Fruit fly (Drosophila melanogaster) whole organism, pupa: ENCODE measurements around the gene Ctr1A.

Source experiments
- CG12605 ChIP-seq: fragments of 200-800 bp; sonication (Bioruptor generic); IDR thresholded peaks from 2 replicates; pipeline ENCODE4 v1.3.6; 2022; ENCODE audit warnings: missing biosample characterization, missing genetic modification characterization
- CG15710 ChIP-seq: fragments of 200-800 bp; sonication (Bioruptor generic); optimal IDR thresholded peaks from 2 replicates; lab custom pipeline; 2018; ENCODE audit warnings: missing biosample characterization, mild to moderate bottlenecking, missing genetic modification characterization, moderate library complexity
- CG32121 ChIP-seq: fragments of 200-800 bp; sonication (Bioruptor generic); IDR thresholded peaks from 2 replicates; pipeline ENCODE4 v1.3.6; 2022; ENCODE audit warnings: missing biosample characterization, missing genetic modification characterization
- CG8301 ChIP-seq: fragments of 200-800 bp; sonication (Bioruptor generic); optimal IDR thresholded peaks from 2 replicates; lab custom pipeline; 2018; ENCODE audit warnings: missing biosample characterization, mild to moderate bottlenecking, missing genetic modification characterization
- EcR ChIP-seq: fragments of 200-800 bp; sonication (Bioruptor generic); optimal IDR thresholded peaks from 3 replicates; lab custom pipeline; 2019; ENCODE audit warnings: missing biosample characterization, missing genetic modification characterization, mild to moderate bottlenecking, moderate library complexity, missing genetic modification reagents
- Pif1A ChIP-seq: fragments of 200-800 bp; sonication (Bioruptor generic); optimal IDR thresholded peaks from 3 replicates; lab custom pipeline; 2016; ENCODE audit warnings: missing biosample characterization, missing genetic modification characterization
- Pif1B ChIP-seq: fragments of 200-800 bp; sonication (Bioruptor generic); optimal IDR thresholded peaks from 3 replicates; lab custom pipeline; 2016; ENCODE audit warnings: missing biosample characterization, missing genetic modification characterization
- fd96Ca ChIP-seq: fragments of 200-800 bp; sonication (Bioruptor generic); IDR thresholded peaks from 3 replicates; pipeline ENCODE4 v1.3.6; 2022; ENCODE audit warnings: missing biosample characterization, missing genetic modification characterization
- rn ChIP-seq: fragments of 200-800 bp; sonication (Bioruptor generic); IDR thresholded peaks from 2 replicates; pipeline ENCODE4 v1.3.6; 2022; ENCODE audit warnings: missing biosample characterization, missing genetic modification characterization

DNA sequence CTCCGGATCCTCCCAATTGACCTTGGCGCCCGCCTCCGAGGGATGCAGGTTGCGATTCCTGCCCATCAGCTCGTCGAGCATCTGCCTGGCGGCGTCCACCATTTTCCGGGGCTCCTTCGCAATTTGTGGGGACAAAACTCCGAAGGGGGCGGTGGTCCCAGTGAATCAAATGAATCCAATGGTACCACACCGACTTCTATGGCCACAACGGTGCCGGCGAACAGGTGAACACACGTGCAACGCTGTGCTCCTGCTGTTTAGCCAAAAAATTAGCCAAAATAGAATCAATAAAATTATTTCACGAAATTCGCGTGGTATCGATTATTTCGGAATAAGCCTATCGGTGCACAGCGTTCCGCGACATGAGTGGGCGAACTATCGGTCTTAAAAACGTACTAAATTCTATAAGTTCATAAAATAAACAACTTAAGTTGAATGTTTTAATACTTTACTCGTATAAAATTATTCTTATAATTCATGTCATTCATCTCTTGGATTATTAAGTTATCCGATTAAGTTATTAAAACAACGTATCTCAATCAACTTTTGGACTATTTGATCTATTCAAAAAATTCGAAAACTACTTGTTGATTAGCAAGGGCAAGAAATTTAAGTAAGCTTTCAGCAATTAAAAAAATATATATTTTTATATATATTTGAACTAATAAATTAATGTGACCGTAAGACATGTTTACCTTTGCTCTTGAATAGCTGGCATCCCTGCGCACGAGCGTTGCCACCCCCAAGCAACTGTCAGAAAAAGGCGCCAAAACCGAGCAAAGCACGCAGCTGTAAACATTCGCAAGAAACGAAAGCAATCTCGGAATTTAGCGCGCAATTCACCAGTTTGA lies 12.4 kb downstream of the Ctr1A start, which contains the start of the genes CG3198 and Mcm6:
- TF ChIP-seq fd96Ca (GFP tag; lab: Robert Waterston, UW) = no peak
- no peak for TF ChIP-seq rn (GFP tag; lab: Robert Waterston, UW)
- TF ChIP-seq Pif1B = no peak
- TF ChIP-seq EcR (GFP tag; lab: Kevin White, UChicago) = no peak
- no peak for TF ChIP-seq CG32121 (GFP tag; lab: Robert Waterston, UW)
- no peak for TF ChIP-seq CG8301 (tag; lab: Kevin White, UChicago)
- TF ChIP-seq Pif1A (GFP tag; lab: Kevin White, UChicago) = no peak
- TF ChIP-seq CG12605 (GFP tag; lab: Robert Waterston, UW) = no peak
- TF ChIP-seq CG15710 (tag; lab: Kevin White, UChicago) = no peak
